Worm (Caenorhabditis elegans) whole organism, late embryonic: ENCODE measurements around the gene sra-3.

Experiments
- K02D7.2 ChIP-seq: sonication (generic microtip); optimal IDR thresholded peaks from 2 replicates; lab custom pipeline; 2017; ENCODE audit warnings: mild to moderate bottlenecking, missing genetic modification characterization, missing compliant biosample characterization
- T23F11.4 ChIP-seq: fragments of 200-800 bp; sonication (Bioruptor generic); optimal IDR thresholded peaks from 2 replicates; lab custom pipeline; 2018; ENCODE audit warnings: mild to moderate bottlenecking, missing genetic modification characterization, missing compliant biosample characterization
- ahr-1 ChIP-seq: sonication (generic microtip); optimal IDR thresholded peaks from 2 replicates; lab custom pipeline; 2016; ENCODE audit warnings: missing genetic modification characterization, missing compliant biosample characterization
- ama-1 ChIP-seq: fragments of 150-350 bp; optimal IDR thresholded peaks from 2 replicates; lab custom pipeline; 2014
- ceh-18 ChIP-seq: sonication (generic microtip); optimal IDR thresholded peaks from 2 replicates; lab custom pipeline; 2016; ENCODE audit warnings: missing genetic modification characterization, missing compliant biosample characterization
- ceh-19 ChIP-seq: fragments of 200-800 bp; sonication (Bioruptor generic); optimal IDR thresholded peaks from 2 replicates; lab custom pipeline; 2018; ENCODE audit warnings: mild to moderate bottlenecking, missing genetic modification characterization, missing compliant biosample characterization
- ceh-2 ChIP-seq: sonication (generic microtip); optimal IDR thresholded peaks from 2 replicates; lab custom pipeline; 2016; ENCODE audit warnings: missing genotype, missing genetic modification characterization, missing compliant biosample characterization
- ceh-24 ChIP-seq: sonication (generic microtip); optimal IDR thresholded peaks from 2 replicates; lab custom pipeline; 2016; ENCODE audit warnings: mild to moderate bottlenecking, missing genetic modification characterization, missing compliant biosample characterization
- ceh-30 ChIP-seq: fragments of 150-350 bp; optimal IDR thresholded peaks from 2 replicates; lab custom pipeline; 2014; ENCODE audit warnings: missing biosample characterization, missing genetic modification characterization
- ceh-31 ChIP-seq: sonication (generic microtip); optimal IDR thresholded peaks from 2 replicates; lab custom pipeline; 2016; ENCODE audit warnings: missing genetic modification characterization, missing compliant biosample characterization
- ceh-9 ChIP-seq: sonication (generic microtip); optimal IDR thresholded peaks from 2 replicates; lab custom pipeline; 2016; ENCODE audit warnings: mild to moderate bottlenecking, missing genetic modification characterization, inconsistent platforms, missing compliant biosample characterization
- che-1 ChIP-seq: sonication (generic microtip); optimal IDR thresholded peaks from 2 replicates; lab custom pipeline; 2016; ENCODE audit warnings: mild to moderate bottlenecking, missing genetic modification characterization, missing compliant biosample characterization
- dmd-4 ChIP-seq: sonication (generic microtip); optimal IDR thresholded peaks from 2 replicates; lab custom pipeline; 2016; ENCODE audit warnings: borderline replicate concordance, missing genetic modification characterization, missing compliant biosample characterization
- elt-2 ChIP-seq: sonication (generic microtip); optimal IDR thresholded peaks from 2 replicates; lab custom pipeline; 2016; ENCODE audit warnings: missing genetic modification reagents, missing genetic modification characterization, missing compliant biosample characterization
- elt-4 ChIP-seq: sonication (generic microtip); optimal IDR thresholded peaks from 2 replicates; lab custom pipeline; 2016; ENCODE audit warnings: missing genetic modification characterization, missing compliant biosample characterization
- ets-4 ChIP-seq: sonication (generic microtip); optimal IDR thresholded peaks from 2 replicates; lab custom pipeline; 2016; ENCODE audit warnings: missing genetic modification characterization, missing compliant biosample characterization
- eyg-1 ChIP-seq: sonication (generic microtip); optimal IDR thresholded peaks from 2 replicates; lab custom pipeline; 2016; ENCODE audit warnings: missing genotype, missing genetic modification characterization, missing compliant biosample characterization
- hlh-13 ChIP-seq: fragments of 200-800 bp; sonication (Bioruptor generic); optimal IDR thresholded peaks from 2 replicates; lab custom pipeline; 2018; ENCODE audit warnings: mild to moderate bottlenecking, missing genetic modification characterization, missing compliant biosample characterization
- hlh-6 ChIP-seq: sonication (generic microtip); optimal IDR thresholded peaks from 2 replicates; lab custom pipeline; 2016; ENCODE audit warnings: missing genotype, missing genetic modification characterization, missing compliant biosample characterization
- hlh-8 ChIP-seq: sonication (generic microtip); optimal IDR thresholded peaks from 2 replicates; lab custom pipeline; 2016; ENCODE audit warnings: missing genotype, missing genetic modification characterization, missing compliant biosample characterization
- lin-11 ChIP-seq: fragments of 200-800 bp; sonication (Bioruptor generic); optimal IDR thresholded peaks from 2 replicates; lab custom pipeline; 2018; ENCODE audit warnings: mild to moderate bottlenecking, missing genetic modification characterization, missing compliant biosample characterization
- mec-3 ChIP-seq: sonication (generic microtip); optimal IDR thresholded peaks from 2 replicates; lab custom pipeline; 2016; ENCODE audit warnings: borderline replicate concordance, missing genetic modification characterization, missing compliant biosample characterization
- nfya-1 ChIP-seq: sonication (generic microtip); optimal IDR thresholded peaks from 2 replicates; lab custom pipeline; 2017; ENCODE audit warnings: missing genetic modification characterization, mild to moderate bottlenecking, missing compliant biosample characterization, antibody characterized with exemption, moderate library complexity
- nhr-11 ChIP-seq: fragments of 150-350 bp; optimal IDR thresholded peaks from 2 replicates; lab custom pipeline; 2014; ENCODE audit warnings: missing biosample characterization, missing genetic modification characterization
- npax-4 ChIP-seq: sonication (generic microtip); optimal IDR thresholded peaks from 2 replicates; lab custom pipeline; 2016; ENCODE audit warnings: missing genetic modification characterization, missing compliant biosample characterization
- pax-1 ChIP-seq: fragments of 150-350 bp; optimal IDR thresholded peaks from 2 replicates; lab custom pipeline; 2014; ENCODE audit warnings: missing biosample characterization, missing genetic modification characterization
- pha-2 ChIP-seq: sonication (generic microtip); optimal IDR thresholded peaks from 2 replicates; lab custom pipeline; 2017; ENCODE audit warnings: mild to moderate bottlenecking, missing genetic modification characterization, missing compliant biosample characterization
- pha-4 ChIP-seq: fragments of 150-350 bp; optimal IDR thresholded peaks from 2 replicates; lab custom pipeline; 2018; ENCODE audit warnings: missing biosample characterization, missing genetic modification reagents, missing genetic modification characterization
- pqm-1 ChIP-seq: sonication (generic microtip); optimal IDR thresholded peaks from 2 replicates; lab custom pipeline; 2016; ENCODE audit warnings: missing genetic modification characterization, missing compliant biosample characterization
- syd-9 ChIP-seq: sonication (generic microtip); optimal IDR thresholded peaks from 2 replicates; lab custom pipeline; 2016; ENCODE audit warnings: mild to moderate bottlenecking, missing genetic modification characterization, moderate library complexity, missing compliant biosample characterization
- unc-42 ChIP-seq: sonication (generic microtip); optimal IDR thresholded peaks from 2 replicates; lab custom pipeline; 2016; ENCODE audit warnings: missing genotype, missing genetic modification characterization, missing compliant biosample characterization
- unc-55 ChIP-seq: sonication (generic microtip); optimal IDR thresholded peaks from 2 replicates; lab custom pipeline; 2017; ENCODE audit warnings: missing biosample characterization, missing genetic modification reagents, missing genetic modification characterization
- unc-86 ChIP-seq: sonication (generic microtip); optimal IDR thresholded peaks from 2 replicates; lab custom pipeline; 2016; ENCODE audit warnings: missing genetic modification characterization, missing compliant biosample characterization
- zip-5 ChIP-seq: sonication (generic microtip); optimal IDR thresholded peaks from 2 replicates; lab custom pipeline; 2016; ENCODE audit warnings: missing genetic modification characterization, missing compliant biosample characterization

Gene sra-3

ce11 chrII:9518781-9519180 lies 21.8 kb downstream of the sra-3 start, which contains the start of the genes sfxn-1.1 and AH6.3:
sfxn-1.1 (minus strand) TSS chrII:9518881.
AH6.3 (plus strand) TSS chrII:9519055.
- no peak for TF ChIP-seq pha-4 (tag; lab: Kevin White, UChicago)
- no peak for TF ChIP-seq ceh-19 (GFP tag; lab: Kevin White, UChicago)
- TF ChIP-seq hlh-6 (tag; lab: Kevin White, UChicago) = no peak
- TF ChIP-seq unc-55 (GFP tag; lab: Kevin White, UChicago) = no peak

ce11 chrII:9516836-9517235 lies 23.8 kb downstream of the sra-3 start, which contains the start of gene gcy-1:
gcy-1 (minus strand) TSS chrII:9516936.
- TF ChIP-seq hlh-13 (GFP tag; lab: Kevin White, UChicago) (no peak), unc-86 (tag; lab: Kevin White, UChicago) (no peak), npax-4 (no peak), ceh-31 (tag; lab: Kevin White, UChicago) (no peak), nhr-11 (tag; lab: Kevin White, UChicago) (no peak), syd-9 (tag; lab: Kevin White, UChicago) (no peak), lin-11 (tag; lab: Kevin White, UChicago) (no peak), pax-1 (tag; lab: Kevin White, UChicago) (no peak), ceh-9 (tag; lab: Kevin White, UChicago) (no peak)

- no peak for TF ChIP-seq ceh-19 (GFP tag; lab: Kevin White, UChicago)
- no peak for TF ChIP-seq ets-4 (tag; lab: Kevin White, UChicago)
- no peak for TF ChIP-seq ceh-9 (tag; lab: Kevin White, UChicago)
- TF ChIP-seq elt-4 (tag; lab: Kevin White, UChicago) = no peak
- TF ChIP-seq pha-2 (tag; lab: Kevin White, UChicago) = no peak
- TF ChIP-seq K02D7.2 (tag; lab: Kevin White, UChicago) = no peak
- no peak for TF ChIP-seq ceh-24 (tag; lab: Kevin White, UChicago)
- no peak for TF ChIP-seq hlh-8 (tag; lab: Kevin White, UChicago)
- no peak for TF ChIP-seq ceh-2
- TF ChIP-seq pha-4 (tag; lab: Kevin White, UChicago) = no peak
- TF ChIP-seq ahr-1 (tag; lab: Kevin White, UChicago) = no peak
Measured at ce11 chrII:9507181-9507580, 33.4 kb downstream of the sra-3 start, which contains the start of gene gcy-3. gcy-3 (minus strand) TSS chrII:9507281.

ce11 chrII:9501955-9502354 lies 38.7 kb downstream of the sra-3 start:
- TF ChIP-seq eyg-1 (tag; lab: Kevin White, UChicago) (no peak), zip-5 (no peak), ceh-18 (tag; lab: Kevin White, UChicago) (no peak), ceh-2 (no peak), T23F11.4 (GFP tag; lab: Kevin White, UChicago) (no peak), che-1 (tag; lab: Kevin White, UChicago) (no peak), ama-1 (lab: Kevin White, UChicago) (no peak), mec-3 (tag; lab: Kevin White, UChicago) (no peak), ceh-9 (tag; lab: Kevin White, UChicago) (no peak), dmd-4 (no peak), pqm-1 (tag; lab: Kevin White, UChicago) (no peak)

DNA sequence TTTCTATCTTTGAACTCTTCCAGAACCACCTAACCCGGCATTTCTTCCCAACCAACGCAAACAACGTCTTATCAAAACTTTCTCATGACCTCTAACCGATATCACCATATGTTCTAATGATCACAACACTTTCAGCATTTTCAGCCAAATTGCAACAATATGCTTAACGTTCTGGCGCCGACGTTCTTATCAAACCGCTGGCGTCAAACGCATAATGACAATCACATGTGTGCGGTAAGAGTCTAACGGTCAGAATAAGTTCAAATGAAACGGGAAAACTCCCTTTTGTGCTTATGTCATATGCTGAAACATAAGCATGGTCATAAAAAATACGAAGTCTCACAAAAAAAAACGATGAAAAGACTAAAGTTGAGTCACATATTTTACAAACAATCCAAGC lies 39.7 kb downstream of the sra-3 start:
- TF ChIP-seq zip-5 = no peak
- TF ChIP-seq elt-2 = peak; percentile 50

ce11 chrII:9498589-9498988 lies 42.0 kb downstream of the sra-3 start:
- TF ChIP-seq ceh-24 (tag; lab: Kevin White, UChicago) (no peak), ceh-18 (tag; lab: Kevin White, UChicago) (no peak), unc-42 (tag; lab: Kevin White, UChicago) (peak; percentile 29), elt-2 (peak; percentile 4), che-1 (tag; lab: Kevin White, UChicago) (no peak), ceh-2 (no peak), nfya-1 (tag; lab: Kevin White, UChicago) (no peak), dmd-4 (no peak), ceh-30 (no peak)
